Worm (Caenorhabditis elegans) whole organism, L4 larva: ENCODE measurements around the gene Y57G11C.41.
A peak's percentile ranks its signal among the peaks of the same experiment; 100 is the strongest.

Source experiments
- F10B5.3 ChIP-seq: sonication (generic microtip); optimal IDR thresholded peaks from 2 replicates; lab custom pipeline; 2016; ENCODE audit warnings: mild to moderate bottlenecking, missing genetic modification characterization, missing compliant biosample characterization
- F26F4.8 ChIP-seq: fragments of 200-800 bp; sonication (Bioruptor generic); conservative IDR thresholded peaks from 2 replicates; pipeline ENCODE4 v1.3.6; 2022; ENCODE audit warnings: missing genetic modification characterization, missing compliant biosample characterization
- F49E8.2 ChIP-seq: sonication (generic microtip); optimal IDR thresholded peaks from 2 replicates; lab custom pipeline; 2016; ENCODE audit warnings: missing compliant biosample characterization, mild to moderate bottlenecking, missing genetic modification characterization, borderline replicate concordance
- T26A8.4 ChIP-seq: fragments of 200-800 bp; sonication (Bioruptor generic); IDR thresholded peaks from 2 replicates; pipeline ENCODE4 v1.3.6; 2022; ENCODE audit warnings: missing genetic modification characterization, missing compliant biosample characterization
- aly-2 ChIP-seq: sonication (generic microtip); optimal IDR thresholded peaks from 2 replicates; lab custom pipeline; 2018; ENCODE audit warnings: missing biosample characterization, missing genetic modification characterization
- ceh-62 ChIP-seq: sonication (generic microtip); optimal IDR thresholded peaks from 2 replicates; lab custom pipeline; 2017; ENCODE audit warnings: missing biosample characterization, missing genetic modification characterization
- daf-16 ChIP-seq, 3 experiments: sonication (generic microtip); optimal IDR thresholded peaks; 2 replicates each; lab custom pipeline; 2016 to 2017; ENCODE audit warnings: missing genetic modification characterization in 3 of 3, missing genetic modification reagents in 3 of 3, mild to moderate bottlenecking in 2 of 3, missing compliant biosample characterization in 2 of 3, missing biosample characterization in 1 of 3, moderate library complexity in 1 of 3
- dpl-1 ChIP-seq: fragments of 150-350 bp; optimal IDR thresholded peaks from 2 replicates; lab custom pipeline; 2014; ENCODE audit warnings: missing biosample characterization, missing genetic modification reagents, missing genetic modification characterization
- dve-1 ChIP-seq: sonication (generic microtip); optimal IDR thresholded peaks from 2 replicates; lab custom pipeline; 2017; ENCODE audit warnings: antibody characterized with exemption, mild to moderate bottlenecking, missing genetic modification characterization, missing compliant biosample characterization; ENCODE audit not compliant: insufficient read depth
- fkh-10 ChIP-seq: fragments of 150-350 bp; optimal IDR thresholded peaks from 2 replicates; lab custom pipeline; 2014; ENCODE audit warnings: missing biosample characterization, missing genetic modification reagents, missing genetic modification characterization
- lin-1 ChIP-seq: fragments of 200-800 bp; sonication (Bioruptor generic); IDR thresholded peaks from 2 replicates; pipeline ENCODE4 v1.3.6; 2022; ENCODE audit warnings: missing genetic modification reagents, missing genetic modification characterization, missing compliant biosample characterization
- lir-3 ChIP-seq: sonication (generic microtip); optimal IDR thresholded peaks from 2 replicates; lab custom pipeline; 2016; ENCODE audit warnings: mild to moderate bottlenecking, missing genetic modification characterization, missing compliant biosample characterization
- lsy-2 ChIP-seq, 2 experiments: fragments of 150-350 bp in 1 of 2; sonication (generic microtip) in 1 of 2; optimal IDR thresholded peaks; 2 replicates each; lab custom pipeline; 2014 to 2017; ENCODE audit warnings: missing biosample characterization in 2 of 2, missing genetic modification characterization in 2 of 2
- mep-1 ChIP-seq: fragments of 150-350 bp; sonication (generic microtip); optimal IDR thresholded peaks from 3 replicates; lab custom pipeline; 2014; ENCODE audit warnings: missing biosample characterization, missing genetic modification characterization
- nhr-102 ChIP-seq: sonication (generic microtip); optimal IDR thresholded peaks from 2 replicates; lab custom pipeline; 2016; ENCODE audit warnings: mild to moderate bottlenecking, missing genetic modification characterization, moderate library complexity, missing compliant biosample characterization
- set-16 ChIP-seq: fragments of 200-800 bp; sonication (Bioruptor generic); IDR thresholded peaks from 2 replicates; pipeline ENCODE4 v1.3.6; 2022; ENCODE audit warnings: missing genetic modification reagents, missing genetic modification characterization, missing compliant biosample characterization
- snpc-1.2 ChIP-seq: fragments of 200-800 bp; sonication (Bioruptor generic); IDR thresholded peaks from 2 replicates; pipeline ENCODE4 v1.3.6; 2022; ENCODE audit warnings: missing genetic modification reagents, missing genetic modification characterization, missing compliant biosample characterization
- snpc-4 ChIP-seq: fragments of 150-350 bp; optimal IDR thresholded peaks from 2 replicates; lab custom pipeline; 2014; ENCODE audit warnings: missing biosample characterization, missing genetic modification characterization
- tra-1 ChIP-seq: fragments of 200-800 bp; sonication (Bioruptor generic); IDR thresholded peaks from 2 replicates; pipeline ENCODE4 v1.3.6; 2022; ENCODE audit warnings: missing genetic modification reagents, missing genetic modification characterization, missing compliant biosample characterization
- unc-62 ChIP-seq, 3 experiments: fragments of 150-350 bp in 1 of 3; sonication (generic microtip); optimal IDR thresholded peaks in 2 of 3; peaks in 1 of 3; 1 replicate in 1 of 3; 2 replicates in 2 of 3; lab custom pipeline; 2014 to 2017; ENCODE audit warnings: missing biosample characterization in 3 of 3, missing genetic modification characterization in 3 of 3, missing genetic modification reagents in 3 of 3, missing genotype in 1 of 3
- ztf-11 ChIP-seq: fragments of 150-350 bp; optimal IDR thresholded peaks from 2 replicates; lab custom pipeline; 2014; ENCODE audit warnings: missing biosample characterization, missing genetic modification characterization
- ztf-7 ChIP-seq: fragments of 150-350 bp; optimal IDR thresholded peaks from 2 replicates; lab custom pipeline; 2014; ENCODE audit warnings: missing biosample characterization, missing genetic modification characterization

The Y57G11C.41 gene

DNA sequence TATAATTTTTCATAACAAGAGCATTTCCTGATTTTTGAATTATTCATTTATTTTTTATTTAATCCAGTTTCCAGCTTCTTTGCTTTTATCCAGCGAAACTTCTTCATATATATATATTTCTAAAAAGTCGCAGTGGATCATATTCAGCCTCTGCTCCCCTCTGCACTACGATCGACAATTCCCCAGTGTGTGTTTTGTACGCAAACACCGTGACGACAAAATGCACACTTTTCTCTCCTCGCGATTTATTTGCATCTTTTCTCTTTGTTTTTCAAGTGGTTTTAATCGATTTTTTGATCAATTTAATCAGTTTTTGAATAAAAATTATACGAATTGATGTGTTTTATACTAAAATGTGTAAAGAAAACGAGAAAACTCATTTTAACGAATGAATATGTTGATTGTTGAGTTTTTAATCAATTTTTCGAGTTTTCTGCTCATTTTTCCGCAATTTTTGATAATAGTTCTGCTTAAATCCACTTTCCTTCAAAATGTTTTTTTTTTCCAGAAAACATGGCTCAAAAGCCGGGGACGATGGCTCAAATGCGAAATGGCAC is 49.6 kb downstream of the Y57G11C.41 start, which contains the start of gene Y57G11C.33:
TSS of gene Y57G11C.33 (plus strand) at position 507 of the 557 bp plus-strand sequence.
- TF ChIP-seq lsy-2 (tag; optimal IDR thresholded peaks at IDR 0.05; lab: Kevin White, UChicago) (peak in 1 of 2 experiments; percentile 86), T26A8.4 (no peak), nhr-102 (no peak), unc-62 (GFP tag; optimal IDR thresholded peaks at IDR 0.05 in 1 of 2; lab: Kevin White, UChicago) (no peak), unc-62 (tag; optimal IDR thresholded peaks at IDR 0.05; lab: Kevin White, UChicago) (no peak), ztf-11 (no peak), fkh-10 (no peak), lin-1 (no peak), ceh-62 (tag; lab: Kevin White, UChicago) (no peak), ztf-7 (tag; lab: Kevin White, UChicago) (peak; percentile 29), lir-3 (tag; lab: Kevin White, UChicago) (no peak), F49E8.2 (no peak), dve-1 (tag; lab: Kevin White, UChicago) (peak; percentile 22), mep-1 (tag; lab: Kevin White, UChicago) (no peak), F10B5.3 (tag; lab: Kevin White, UChicago) (no peak), daf-16 (GFP tag; optimal IDR thresholded peaks at IDR 0.05; lab: Kevin White, UChicago) (no peak), daf-16 (tag; optimal IDR thresholded peaks at IDR 0.05; lab: Kevin White, UChicago) (no peak), snpc-1.2 (GFP tag; lab: Robert Waterston, UW) (peak; percentile 85), snpc-4 (no peak), dpl-1 (GFP tag; lab: Kevin White, UChicago) (peak; percentile 15), F26F4.8 (no peak), tra-1 (GFP tag; lab: Robert Waterston, UW) (no peak), aly-2 (no peak), set-16 (GFP tag; lab: Robert Waterston, UW) (no peak)

DNA sequence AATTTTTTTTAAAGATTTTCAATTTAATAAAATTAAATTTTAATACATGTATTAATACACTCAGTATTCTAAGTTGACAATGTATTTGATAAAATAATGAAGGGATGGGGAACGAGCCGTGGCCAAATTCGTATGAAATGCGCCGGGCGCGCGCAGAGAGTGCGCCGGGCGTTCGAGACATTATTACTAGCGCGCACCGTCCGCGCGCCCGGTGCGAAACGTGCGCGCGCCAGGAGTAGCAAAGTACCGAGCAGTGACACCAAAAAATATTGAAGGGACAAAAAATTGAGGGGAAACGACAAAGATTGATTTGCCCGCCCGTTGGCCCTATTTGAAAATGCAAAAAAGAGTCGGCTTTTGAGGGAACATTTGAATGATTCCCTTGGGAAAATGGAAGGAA is 50.3 kb downstream of the Y57G11C.41 start:
- TF ChIP-seq snpc-1.2 (GFP tag; lab: Robert Waterston, UW), result 0 out of 2 replicates have a peak, but pooled peaks have one; percentile 52
- TF ChIP-seq set-16 (GFP tag; lab: Robert Waterston, UW), result peak; percentile 61
